Worm (Caenorhabditis elegans) whole organism, L4/young adult: ENCODE measurements around the gene Y71H2AR.2.

Source experiments
- W03F9.2 ChIP-seq: fragments of 150-350 bp; optimal IDR thresholded peaks from 2 replicates; lab custom pipeline; 2014; ENCODE audit warnings: missing biosample characterization, missing genetic modification characterization
- dao-5 ChIP-seq: sonication (generic microtip); optimal IDR thresholded peaks from 2 replicates; lab custom pipeline; 2016; ENCODE audit warnings: missing genotype, missing genetic modification characterization, moderate library complexity, missing compliant biosample characterization
- him-1 ChIP-seq: sonication (generic microtip); optimal IDR thresholded peaks from 2 replicates; lab custom pipeline; 2016; ENCODE audit warnings: missing genotype, missing genetic modification reagents, missing genetic modification characterization, missing compliant biosample characterization

ce11 chrIII:2879703-2880102, 39.0 kb upstream of the Y71H2AR.2 start:
- TF ChIP-seq him-1 = no peak
- no peak for TF ChIP-seq W03F9.2 (tag; lab: Kevin White, UChicago)
- TF ChIP-seq dao-5 (tag; lab: Kevin White, UChicago) = no peak
